Fruit fly (Drosophila melanogaster) whole organism, embryonic: Measurements from ENCODE around the gene Ids.
A peak's percentile ranks its signal among the peaks of the same experiment; 100 is the strongest.

ENCODE experiments used
- Aef1 ChIP-seq: fragments of 200-800 bp; sonication (Bioruptor generic); IDR thresholded peaks from 3 replicates; pipeline ENCODE4 v1.3.6; 2022; ENCODE audit warnings: missing biosample characterization, missing genetic modification characterization
- Atf6 ChIP-seq: fragments of 200-800 bp; sonication (Bioruptor generic); IDR thresholded peaks from 2 replicates; pipeline ENCODE4 v1.3.6; 2022; ENCODE audit warnings: missing biosample characterization, missing genetic modification characterization
- C15 ChIP-seq: fragments of 200-800 bp; sonication (Bioruptor generic); IDR thresholded peaks from 3 replicates; pipeline ENCODE4 v1.3.6; 2022; ENCODE audit warnings: missing biosample characterization, missing genetic modification characterization
- CG10267 ChIP-seq: fragments of 200-800 bp; sonication (Bioruptor generic); optimal IDR thresholded peaks from 2 replicates; lab custom pipeline; 2018; ENCODE audit warnings: missing biosample characterization, mild to moderate bottlenecking, missing genetic modification characterization, moderate library complexity
- CG12071 ChIP-seq: fragments of 200-800 bp; sonication (Bioruptor generic); optimal IDR thresholded peaks from 3 replicates; lab custom pipeline; 2018; ENCODE audit warnings: missing biosample characterization, mild to moderate bottlenecking, missing genetic modification characterization
- CG12104 ChIP-seq: fragments of 200-800 bp; sonication (Bioruptor generic); optimal IDR thresholded peaks from 3 replicates; lab custom pipeline; 2016; ENCODE audit warnings: missing biosample characterization, missing genetic modification characterization
- CG12659 ChIP-seq: fragments of 200-800 bp; sonication (Bioruptor generic); optimal IDR thresholded peaks from 3 replicates; lab custom pipeline; 2017; ENCODE audit warnings: mild to moderate bottlenecking, missing biosample characterization, missing genetic modification reagents, missing genetic modification characterization
- CG14710 ChIP-seq: fragments of 200-800 bp; sonication (Bioruptor generic); optimal IDR thresholded peaks from 3 replicates; lab custom pipeline; 2019; ENCODE audit warnings: missing biosample characterization, mild to moderate bottlenecking, missing genetic modification characterization, moderate library complexity
- CG15073 ChIP-seq: fragments of 200-800 bp; sonication (Bioruptor generic); optimal IDR thresholded peaks from 2 replicates; lab custom pipeline; 2016; ENCODE audit warnings: missing biosample characterization, missing genetic modification characterization
- CG16815 ChIP-seq: fragments of 200-800 bp; sonication (Bioruptor generic); optimal IDR thresholded peaks from 3 replicates; lab custom pipeline; 2017; ENCODE audit warnings: missing biosample characterization, mild to moderate bottlenecking, missing genetic modification characterization
- CG17186 ChIP-seq: fragments of 200-800 bp; sonication (Bioruptor generic); optimal IDR thresholded peaks from 3 replicates; lab custom pipeline; 2017; ENCODE audit warnings: missing biosample characterization, missing genetic modification reagents, missing genetic modification characterization
- CG17359 ChIP-seq: fragments of 200-800 bp; sonication (Bioruptor generic); optimal IDR thresholded peaks from 3 replicates; lab custom pipeline; 2018; ENCODE audit warnings: missing biosample characterization, mild to moderate bottlenecking, missing genetic modification characterization, moderate library complexity
- CG18011 ChIP-seq: fragments of 200-800 bp; sonication (Bioruptor generic); optimal IDR thresholded peaks from 2 replicates; lab custom pipeline; 2017; ENCODE audit warnings: missing biosample characterization, missing genetic modification characterization, mild to moderate bottlenecking, moderate library complexity, missing genotype
- CG2199 ChIP-seq: fragments of 200-800 bp; sonication (Bioruptor generic); IDR thresholded peaks from 3 replicates; pipeline ENCODE4 v1.3.6; 2022; ENCODE audit warnings: missing biosample characterization, missing genetic modification characterization
- CG31388 ChIP-seq: fragments of 200-800 bp; sonication (Bioruptor generic); optimal IDR thresholded peaks from 2 replicates; lab custom pipeline; 2016; ENCODE audit warnings: missing biosample characterization, missing genetic modification characterization
- CG4360 ChIP-seq: fragments of 200-800 bp; sonication (Bioruptor generic); IDR thresholded peaks from 2 replicates; pipeline ENCODE4 v1.3.6; 2022; ENCODE audit warnings: missing biosample characterization, missing genetic modification characterization
- CG43689 ChIP-seq: fragments of 200-800 bp; sonication (Bioruptor generic); IDR thresholded peaks from 2 replicates; pipeline ENCODE4 v1.3.6; 2022; ENCODE audit warnings: missing biosample characterization, missing genetic modification characterization
- CG4617 ChIP-seq: fragments of 200-800 bp; sonication (Bioruptor generic); optimal IDR thresholded peaks from 3 replicates; lab custom pipeline; 2016; ENCODE audit warnings: missing biosample characterization, missing genetic modification characterization, borderline replicate concordance
- CG7928 ChIP-seq: fragments of 200-800 bp; sonication (Bioruptor generic); optimal IDR thresholded peaks from 2 replicates; lab custom pipeline; 2017; ENCODE audit warnings: missing biosample characterization, mild to moderate bottlenecking, missing genetic modification characterization
- CG8281 ChIP-seq: fragments of 200-800 bp; sonication (Bioruptor generic); optimal IDR thresholded peaks from 2 replicates; lab custom pipeline; 2018; ENCODE audit warnings: missing biosample characterization, mild to moderate bottlenecking, missing genetic modification characterization, moderate library complexity
- CG9797 ChIP-seq: fragments of 200-800 bp; sonication (Bioruptor generic); optimal IDR thresholded peaks from 3 replicates; lab custom pipeline; 2018; ENCODE audit warnings: missing biosample characterization, mild to moderate bottlenecking, missing genetic modification characterization
- D ChIP-seq, 2 experiments: fragments of 200-800 bp in 1 of 2; fragments of >200 bp in 1 of 2; sonication (Bioruptor generic) in 1 of 2; optimal IDR thresholded peaks; 2 replicates in 1 of 2; 3 replicates in 1 of 2; lab custom pipeline; 2017; ENCODE audit warnings: mild to moderate bottlenecking in 1 of 2, missing biosample characterization in 1 of 2, missing genetic modification characterization in 1 of 2, missing genetic modification reagents in 1 of 2
- Deaf1 ChIP-seq: fragments of 200-800 bp; optimal IDR thresholded peaks from 3 replicates; lab custom pipeline; 2019; ENCODE audit warnings: missing biosample characterization, mild to moderate bottlenecking, missing genetic modification characterization, moderate library complexity
- Dll ChIP-seq: fragments of 200-800 bp; sonication (Bioruptor generic); IDR thresholded peaks from 4 replicates; pipeline ENCODE4 v1.3.6; 2022; ENCODE audit warnings: missing biosample characterization, missing genetic modification characterization; ENCODE audit not compliant: partially characterized antibody
- Doc3 ChIP-seq: fragments of 200-800 bp; sonication (Bioruptor generic); IDR thresholded peaks from 3 replicates; pipeline ENCODE4 v1.3.6; 2022; ENCODE audit warnings: missing biosample characterization, missing genetic modification characterization; ENCODE audit not compliant: partially characterized antibody
- Elba2 ChIP-seq: fragments of 200-800 bp; sonication (Bioruptor generic); optimal IDR thresholded peaks from 3 replicates; lab custom pipeline; 2016; ENCODE audit warnings: missing biosample characterization, missing genetic modification characterization
- HmgD ChIP-seq: fragments of 200-800 bp; sonication (Bioruptor generic); optimal IDR thresholded peaks from 3 replicates; lab custom pipeline; 2016; ENCODE audit warnings: missing biosample characterization, missing genetic modification characterization
- HmgZ ChIP-seq: fragments of 200-800 bp; sonication (Bioruptor generic); optimal IDR thresholded peaks from 2 replicates; lab custom pipeline; 2018; ENCODE audit warnings: missing biosample characterization, mild to moderate bottlenecking, missing genetic modification characterization
- Hr39 ChIP-seq: fragments of >200 bp; optimal IDR thresholded peaks from 2 replicates; lab custom pipeline; 2017
- Hr78 ChIP-seq, 2 experiments: fragments of 200-800 bp in 1 of 2; fragments of >200 bp in 1 of 2; sonication (Bioruptor generic) in 1 of 2; optimal IDR thresholded peaks; 2 replicates each; lab custom pipeline; 2017 to 2019; ENCODE audit warnings: missing biosample characterization in 2 of 2, missing genetic modification characterization in 2 of 2, mild to moderate bottlenecking in 1 of 2, moderate library complexity in 1 of 2
- Hsf ChIP-seq: fragments of 200-800 bp; sonication (Bioruptor generic); optimal IDR thresholded peaks from 3 replicates; lab custom pipeline; 2016; ENCODE audit warnings: missing biosample characterization, missing genetic modification characterization
- NK7.1 ChIP-seq: fragments of 200-800 bp; sonication (Bioruptor generic); optimal IDR thresholded peaks from 3 replicates; lab custom pipeline; 2016; ENCODE audit warnings: missing biosample characterization, missing genetic modification characterization
- Neu2 ChIP-seq: fragments of 200-800 bp; sonication (Bioruptor generic); optimal IDR thresholded peaks from 3 replicates; lab custom pipeline; 2016; ENCODE audit warnings: missing biosample characterization, missing genetic modification characterization, borderline replicate concordance
- Nf-YB ChIP-seq: fragments of 200-800 bp; sonication (Bioruptor generic); optimal IDR thresholded peaks from 3 replicates; lab custom pipeline; 2019; ENCODE audit warnings: missing biosample characterization, mild to moderate bottlenecking, missing genetic modification characterization, moderate library complexity
- Sox100B ChIP-seq: fragments of 200-800 bp; sonication (Bioruptor generic); optimal IDR thresholded peaks from 3 replicates; lab custom pipeline; 2018; ENCODE audit warnings: missing biosample characterization, mild to moderate bottlenecking, missing genetic modification characterization
- ab ChIP-seq: fragments of 200-800 bp; sonication (Bioruptor generic); optimal IDR thresholded peaks from 2 replicates; lab custom pipeline; 2016; ENCODE audit warnings: missing biosample characterization, missing genetic modification characterization
- bigmax ChIP-seq: fragments of 200-800 bp; sonication (Bioruptor generic); optimal IDR thresholded peaks from 2 replicates; lab custom pipeline; 2018; ENCODE audit warnings: missing biosample characterization, mild to moderate bottlenecking, missing genetic modification characterization
- cwo ChIP-seq: fragments of 200-800 bp; sonication (Bioruptor generic); optimal IDR thresholded peaks from 3 replicates; lab custom pipeline; 2017; ENCODE audit warnings: missing biosample characterization, missing genetic modification characterization, mild to moderate bottlenecking, moderate library complexity, missing genetic modification reagents
- esg ChIP-seq: fragments of 200-800 bp; sonication (Bioruptor generic); conservative IDR thresholded peaks from 2 replicates; pipeline ENCODE4 v1.3.6; 2022; ENCODE audit warnings: missing biosample characterization, missing genetic modification characterization
- exex ChIP-seq: fragments of 200-800 bp; sonication (Bioruptor generic); optimal IDR thresholded peaks from 4 replicates; lab custom pipeline; 2018; ENCODE audit warnings: missing biosample characterization, mild to moderate bottlenecking, missing genetic modification characterization, moderate library complexity
- fd3F ChIP-seq: fragments of 200-800 bp; sonication (Bioruptor generic); optimal IDR thresholded peaks from 2 replicates; lab custom pipeline; 2018; ENCODE audit warnings: missing biosample characterization, mild to moderate bottlenecking, missing genetic modification characterization, moderate library complexity
- gce ChIP-seq: fragments of 200-800 bp; sonication (Bioruptor generic); IDR thresholded peaks from 3 replicates; pipeline ENCODE4 v1.3.6; 2022; ENCODE audit warnings: missing biosample characterization, missing genetic modification characterization
- gro ChIP-seq: fragments of 200-800 bp; sonication (Bioruptor generic); optimal IDR thresholded peaks from 2 replicates; lab custom pipeline; 2016; ENCODE audit warnings: missing biosample characterization, missing genetic modification characterization
- ham ChIP-seq: fragments of 200-800 bp; sonication (Bioruptor generic); IDR thresholded peaks from 2 replicates; pipeline ENCODE4 v1.3.6; 2022; ENCODE audit warnings: missing biosample characterization, missing genetic modification characterization
- ken ChIP-seq: fragments of 200-800 bp; sonication (Bioruptor generic); IDR thresholded peaks from 3 replicates; pipeline ENCODE4 v1.3.6; 2022; ENCODE audit warnings: missing biosample characterization, missing genetic modification characterization
- nau ChIP-seq: fragments of 200-800 bp; sonication (Bioruptor generic); optimal IDR thresholded peaks from 3 replicates; lab custom pipeline; 2017; ENCODE audit warnings: missing biosample characterization, mild to moderate bottlenecking, missing genetic modification characterization, missing genetic modification reagents
- pb ChIP-seq: fragments of 200-800 bp; sonication (Bioruptor generic); optimal IDR thresholded peaks from 3 replicates; lab custom pipeline; 2016; ENCODE audit warnings: missing biosample characterization, missing genetic modification characterization
- peb ChIP-seq: fragments of 200-800 bp; sonication (Bioruptor generic); IDR thresholded peaks from 2 replicates; pipeline ENCODE4 v1.3.6; 2022; ENCODE audit warnings: missing biosample characterization, missing genetic modification characterization
- pfk ChIP-seq: fragments of 200-800 bp; sonication (Bioruptor generic); optimal IDR thresholded peaks from 2 replicates; lab custom pipeline; 2018; ENCODE audit warnings: missing biosample characterization, mild to moderate bottlenecking, missing genetic modification characterization, moderate library complexity
- phol ChIP-seq: fragments of 200-800 bp; sonication (Bioruptor generic); optimal IDR thresholded peaks from 3 replicates; lab custom pipeline; 2018; ENCODE audit warnings: missing biosample characterization, mild to moderate bottlenecking, missing genetic modification characterization, moderate library complexity
- zfh2 ChIP-seq: fragments of 200-800 bp; sonication (Bioruptor generic); optimal IDR thresholded peaks from 2 replicates; lab custom pipeline; 2016; ENCODE audit warnings: missing biosample characterization, missing genetic modification characterization

Gene Ids

dm6 chr3L:3420237-3420643, 42.2 kb downstream of the Ids start (continued):
- no peak for TF ChIP-seq nau (GFP tag; lab: Kevin White, UChicago)
- TF ChIP-seq CG9797 (GFP tag; lab: Kevin White, UChicago): no peak
- TF ChIP-seq CG18011 (GFP tag; lab: Kevin White, UChicago): no peak
- no peak for TF ChIP-seq CG8281
- peak; percentile 67; the same call in 1 of the 3 replicates for TF ChIP-seq CG2199 (GFP tag; lab: Robert Waterston, UW)
- no peak for TF ChIP-seq Doc3 (GFP tag; lab: Robert Waterston, UW)
- TF ChIP-seq pb: no peak
- TF ChIP-seq pfk: no peak
- TF ChIP-seq zfh2: no peak
- TF ChIP-seq gro (GFP tag; lab: Kevin White, UChicago): no peak
- TF ChIP-seq Hr39 (lab: Kevin White, UChicago): no peak
- TF ChIP-seq Sox100B (GFP tag; lab: Kevin White, UChicago): no peak
- no peak for TF ChIP-seq Hr78 (GFP tag; optimal IDR thresholded peaks at IDR 0.05; lab: Kevin White, UChicago)
- TF ChIP-seq HmgD (GFP tag; lab: Kevin White, UChicago): no peak
- no peak for TF ChIP-seq cwo (GFP tag; lab: Kevin White, UChicago)
- TF ChIP-seq ab (GFP tag; lab: Kevin White, UChicago): no peak
- TF ChIP-seq gce (GFP tag; lab: Robert Waterston, UW): no peak
- TF ChIP-seq CG16815 (GFP tag; lab: Kevin White, UChicago): no peak
- TF ChIP-seq phol (tag; lab: Kevin White, UChicago): no peak
- TF ChIP-seq CG10267 (tag; lab: Kevin White, UChicago): no peak
- TF ChIP-seq HmgZ (tag; lab: Kevin White, UChicago): no peak
- peak; percentile 14 for TF ChIP-seq exex (tag; lab: Kevin White, UChicago)
- no peak for TF ChIP-seq CG7928 (GFP tag; lab: Kevin White, UChicago)
- TF ChIP-seq CG31388: no peak
- no peak for TF ChIP-seq CG43689

dm6 chr3L:3420674-3421073, 42.6 kb downstream of the Ids start:
- TF ChIP-seq zfh2 (no peak), Elba2 (no peak), Nf-YB (GFP tag; lab: Kevin White, UChicago) (no peak), peb (GFP tag; lab: Robert Waterston, UW) (no peak), Dll (GFP tag; lab: Robert Waterston, UW) (no peak), CG15073 (GFP tag; lab: Kevin White, UChicago) (no peak), CG12071 (GFP tag; lab: Kevin White, UChicago) (no peak), NK7.1 (GFP tag; lab: Kevin White, UChicago) (no peak), Atf6 (no peak), ken (GFP tag; lab: Robert Waterston, UW) (no peak), CG17359 (tag; lab: Kevin White, UChicago) (no peak), Neu2 (no peak), fd3F (GFP tag; lab: Kevin White, UChicago) (peak; percentile 16), CG4617 (GFP tag; lab: Kevin White, UChicago) (no peak), CG12104 (GFP tag; lab: Kevin White, UChicago) (no peak), esg (GFP tag; lab: Robert Waterston, UW) (no peak), CG12659 (GFP tag; lab: Kevin White, UChicago) (peak; percentile 22), Hsf (GFP tag; lab: Kevin White, UChicago) (no peak), bigmax (GFP tag; lab: Kevin White, UChicago) (no peak), Aef1 (no peak), D (optimal IDR thresholded peaks at IDR 0.05; lab: Kevin White, UChicago) (no peak), D (GFP tag; optimal IDR thresholded peaks at IDR 0.05; lab: Kevin White, UChicago) (no peak), CG14710 (tag; lab: Kevin White, UChicago) (no peak), C15 (GFP tag; lab: Robert Waterston, UW) (no peak), CG17186 (GFP tag; lab: Kevin White, UChicago) (no peak), ham (GFP tag; lab: Robert Waterston, UW) (no peak), Deaf1 (no peak), CG4360 (GFP tag; lab: Robert Waterston, UW) (no peak)
